Worm (Caenorhabditis elegans) whole organism, young adult: ENCODE data around the gene tdpo-1.
A peak's percentile ranks its signal among the peaks of the same experiment; 100 is the strongest.

Experiments used
- B0336.3 ChIP-seq: fragments of 200-800 bp; sonication (Bioruptor generic); IDR thresholded peaks from 2 replicates; pipeline ENCODE4 v1.3.6; 2022; ENCODE audit warnings: missing genetic modification characterization, missing compliant biosample characterization
- D2030.7 ChIP-seq: fragments of 200-800 bp; sonication (Bioruptor generic); IDR thresholded peaks from 2 replicates; pipeline ENCODE4 v1.3.6; 2022; ENCODE audit warnings: missing genetic modification reagents, missing genetic modification characterization, missing compliant biosample characterization
- F33H1.4 ChIP-seq: fragments of 200-800 bp; sonication (Bioruptor generic); IDR thresholded peaks from 2 replicates; pipeline ENCODE4 v1.3.6; 2022; ENCODE audit warnings: missing genetic modification reagents, missing genetic modification characterization, missing compliant biosample characterization
- F55B11.4 ChIP-seq: sonication (generic microtip); optimal IDR thresholded peaks from 2 replicates; lab custom pipeline; 2016; ENCODE audit warnings: missing compliant biosample characterization, missing genetic modification characterization, borderline replicate concordance; ENCODE audit not compliant: insufficient read depth
- Y95B8A.8 ChIP-seq: fragments of 200-800 bp; sonication (Bioruptor generic); IDR thresholded peaks from 2 replicates; pipeline ENCODE4 v1.3.6; 2022; ENCODE audit warnings: missing genetic modification reagents, missing genetic modification characterization, missing compliant biosample characterization
- ZK185.1 ChIP-seq: sonication (generic microtip); optimal IDR thresholded peaks from 2 replicates; lab custom pipeline; 2016; ENCODE audit warnings: mild to moderate bottlenecking, missing genetic modification characterization, missing compliant biosample characterization; ENCODE audit not compliant: poor library complexity, severe bottlenecking
- akir-1 ChIP-seq: fragments of 200-800 bp; sonication (Bioruptor generic); optimal IDR thresholded peaks from 2 replicates; lab custom pipeline; 2018; ENCODE audit warnings: mild to moderate bottlenecking, missing genetic modification characterization, moderate library complexity, missing compliant biosample characterization
- aptf-2 ChIP-seq: fragments of 200-800 bp; sonication (Bioruptor generic); conservative IDR thresholded peaks from 2 replicates; pipeline ENCODE4 v1.3.6; 2022; ENCODE audit warnings: missing genetic modification reagents, missing genetic modification characterization, missing compliant biosample characterization
- bed-1 ChIP-seq: fragments of 200-800 bp; sonication (Bioruptor generic); IDR thresholded peaks from 2 replicates; pipeline ENCODE4 v1.3.6; 2022; ENCODE audit warnings: missing genetic modification reagents, missing genetic modification characterization, missing compliant biosample characterization
- cebp-1 ChIP-seq, 2 experiments: fragments of 200-800 bp in 1 of 2; sonication (Bioruptor generic) in 1 of 2; sonication (generic microtip) in 1 of 2; IDR thresholded peaks in 1 of 2; optimal IDR thresholded peaks in 1 of 2; 2 replicates each; pipeline versions ENCODE4 v1.3.6 to Lab custom; 2017 to 2022; ENCODE audit warnings: missing compliant biosample characterization in 2 of 2, missing genetic modification characterization in 2 of 2, mild to moderate bottlenecking in 1 of 2, missing genetic modification reagents in 1 of 2, moderate library complexity in 1 of 2
- die-1 ChIP-seq: sonication (generic microtip); optimal IDR thresholded peaks from 2 replicates; lab custom pipeline; 2016; ENCODE audit warnings: missing genotype, mild to moderate bottlenecking, missing genetic modification characterization, missing compliant biosample characterization
- efl-1 ChIP-seq: fragments of 150-350 bp; optimal IDR thresholded peaks from 2 replicates; lab custom pipeline; 2014; ENCODE audit warnings: missing biosample characterization, missing genetic modification reagents, missing genetic modification characterization
- egl-18 ChIP-seq: fragments of 200-800 bp; sonication (Bioruptor generic); IDR thresholded peaks from 2 replicates; pipeline ENCODE4 v1.3.6; 2022; ENCODE audit warnings: missing genetic modification reagents, missing genetic modification characterization, missing compliant biosample characterization
- ets-4 ChIP-seq: fragments of 200-800 bp; sonication (Bioruptor generic); optimal IDR thresholded peaks from 2 replicates; lab custom pipeline; 2018; ENCODE audit warnings: mild to moderate bottlenecking, missing genetic modification characterization, missing compliant biosample characterization
- fkh-3 ChIP-seq: sonication (generic microtip); optimal IDR thresholded peaks from 2 replicates; lab custom pipeline; 2016; ENCODE audit warnings: mild to moderate bottlenecking, missing genetic modification characterization, missing compliant biosample characterization
- gei-17 ChIP-seq: fragments of 200-800 bp; sonication (Bioruptor generic); optimal IDR thresholded peaks from 2 replicates; lab custom pipeline; 2018; ENCODE audit warnings: mild to moderate bottlenecking, missing genetic modification characterization, missing compliant biosample characterization
- him-1 ChIP-seq: sonication (generic microtip); optimal IDR thresholded peaks from 2 replicates; lab custom pipeline; 2016; ENCODE audit warnings: missing genotype, missing genetic modification reagents, missing genetic modification characterization, missing compliant biosample characterization
- hlh-12 ChIP-seq: sonication (generic microtip); optimal IDR thresholded peaks from 2 replicates; lab custom pipeline; 2016; ENCODE audit warnings: missing genetic modification characterization, missing compliant biosample characterization
- lin-54 ChIP-seq: fragments of 200-800 bp; sonication (Bioruptor generic); optimal IDR thresholded peaks from 2 replicates; lab custom pipeline; 2018; ENCODE audit warnings: mild to moderate bottlenecking, missing genetic modification characterization, missing compliant biosample characterization
- lsl-1 ChIP-seq: fragments of 200-800 bp; sonication (Bioruptor generic); optimal IDR thresholded peaks from 2 replicates; lab custom pipeline; 2018; ENCODE audit warnings: mild to moderate bottlenecking, missing genetic modification characterization, moderate library complexity, missing compliant biosample characterization
- madf-10 ChIP-seq: sonication (generic microtip); optimal IDR thresholded peaks from 2 replicates; lab custom pipeline; 2016; ENCODE audit warnings: mild to moderate bottlenecking, missing genetic modification characterization, missing compliant biosample characterization
- madf-6 ChIP-seq: fragments of 200-800 bp; sonication (Bioruptor generic); IDR thresholded peaks from 2 replicates; pipeline ENCODE4 v1.3.6; 2022; ENCODE audit warnings: missing genetic modification reagents, missing genetic modification characterization, missing compliant biosample characterization
- madf-8 ChIP-seq: fragments of 200-800 bp; sonication (Bioruptor generic); conservative IDR thresholded peaks from 2 replicates; pipeline ENCODE4 v1.3.6; 2022; ENCODE audit warnings: missing genetic modification reagents, missing genetic modification characterization, missing compliant biosample characterization
- mcd-1 ChIP-seq: fragments of 200-800 bp; sonication (Bioruptor generic); IDR thresholded peaks from 2 replicates; pipeline ENCODE4 v1.3.6; 2022; ENCODE audit warnings: missing genetic modification reagents, missing genetic modification characterization, missing compliant biosample characterization
- nfyb-1 ChIP-seq: fragments of 200-800 bp; sonication (Bioruptor generic); IDR thresholded peaks from 2 replicates; pipeline ENCODE4 v1.3.6; 2022; ENCODE audit warnings: missing genetic modification reagents, missing genetic modification characterization, missing compliant biosample characterization
- nhr-179 ChIP-seq: sonication (generic microtip); optimal IDR thresholded peaks from 2 replicates; lab custom pipeline; 2016; ENCODE audit warnings: mild to moderate bottlenecking, missing genetic modification characterization, missing compliant biosample characterization
- nhr-80 ChIP-seq: sonication (generic microtip); optimal IDR thresholded peaks from 2 replicates; lab custom pipeline; 2016; ENCODE audit warnings: missing genetic modification characterization, missing compliant biosample characterization
- nhr-90 ChIP-seq: sonication (generic microtip); optimal IDR thresholded peaks from 2 replicates; lab custom pipeline; 2016; ENCODE audit warnings: missing genotype, mild to moderate bottlenecking, missing genetic modification characterization, missing compliant biosample characterization
- rec-8 ChIP-seq, 2 experiments: sonication (generic microtip); optimal IDR thresholded peaks; 2 replicates each; lab custom pipeline; 2016; ENCODE audit warnings: mild to moderate bottlenecking in 2 of 2, missing genetic modification characterization in 2 of 2, missing genetic modification reagents in 2 of 2, missing genotype in 2 of 2, missing biosample characterization in 1 of 2, missing compliant biosample characterization in 1 of 2, moderate library complexity in 1 of 2
- repo-1 ChIP-seq: sonication (generic microtip); optimal IDR thresholded peaks from 2 replicates; lab custom pipeline; 2017; ENCODE audit warnings: mild to moderate bottlenecking, missing genetic modification characterization, missing compliant biosample characterization
- snpc-1.1 ChIP-seq: sonication (generic microtip); optimal IDR thresholded peaks from 2 replicates; lab custom pipeline; 2017; ENCODE audit warnings: missing genetic modification characterization, mild to moderate bottlenecking, missing compliant biosample characterization, antibody characterized with exemption, moderate library complexity, missing genotype, missing genetic modification reagents; ENCODE audit not compliant: insufficient read depth
- snpc-4 ChIP-seq, 5 experiments: fragments of 150-350 bp in 1 of 5; sonication (generic microtip) in 4 of 5; optimal IDR thresholded peaks; 2 replicates each; lab custom pipeline; 2014 to 2018; ENCODE audit warnings: missing genetic modification characterization in 5 of 5, missing biosample characterization in 3 of 5, antibody characterized with exemption in 2 of 5, mild to moderate bottlenecking in 2 of 5, missing compliant biosample characterization in 2 of 5, missing genotype in 2 of 5, moderate library complexity in 2 of 5, missing genetic modification reagents in 1 of 5
- tbx-9 ChIP-seq: sonication (generic microtip); optimal IDR thresholded peaks from 2 replicates; lab custom pipeline; 2016; ENCODE audit warnings: borderline replicate concordance, missing genetic modification characterization, inconsistent platforms, missing compliant biosample characterization
- zim-3 ChIP-seq: sonication (generic microtip); optimal IDR thresholded peaks from 2 replicates; lab custom pipeline; 2017; ENCODE audit warnings: mild to moderate bottlenecking, missing genetic modification characterization, moderate library complexity, missing compliant biosample characterization

The tdpo-1 gene

DNA sequence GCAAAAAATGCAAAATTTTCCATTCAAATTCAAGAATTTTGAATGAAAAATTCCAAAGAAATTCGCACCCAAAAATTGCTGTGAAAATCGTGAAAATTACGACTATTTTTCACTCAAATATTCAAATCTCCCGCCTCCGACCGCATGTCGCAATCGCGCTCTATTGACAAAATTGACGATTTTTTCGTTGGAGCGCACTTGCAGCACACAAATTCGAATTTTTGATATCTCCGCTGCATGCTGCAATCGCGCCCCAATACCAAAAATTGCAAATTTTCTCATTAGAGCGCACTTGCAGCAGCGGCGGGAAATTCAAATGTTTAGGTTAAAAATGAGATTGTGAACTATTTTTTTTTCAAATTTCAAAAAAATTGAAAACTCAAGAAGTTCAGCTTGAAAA lies 38.1 kb downstream of the tdpo-1 start:
- TF ChIP-seq mcd-1 (GFP tag; lab: Robert Waterston, UW) (peak; percentile 71), aptf-2 (GFP tag; lab: Robert Waterston, UW) (no peak), akir-1 (GFP tag; lab: Kevin White, UChicago) (no peak)

DNA sequence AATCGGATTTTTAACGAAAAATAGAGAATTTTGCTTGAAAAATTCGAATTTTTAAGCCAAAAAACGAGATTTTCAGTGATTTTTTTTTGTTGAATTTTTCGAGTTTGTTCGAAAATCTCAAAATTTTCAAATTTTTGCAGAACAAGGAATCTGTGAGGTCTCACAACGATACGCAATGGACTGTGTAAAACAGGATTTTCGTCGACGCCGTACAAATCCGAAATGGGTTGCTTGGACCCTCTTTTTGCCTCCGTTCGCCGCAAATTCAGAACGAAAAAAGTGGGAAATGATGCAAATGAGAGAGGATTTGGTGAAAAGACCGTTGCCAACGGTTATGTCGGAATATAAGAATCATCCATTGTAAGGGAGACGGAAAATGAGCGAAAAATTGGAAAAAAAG lies 42.6 kb downstream of the tdpo-1 start:
- TF ChIP-seq hlh-12 (tag; lab: Kevin White, UChicago) = no peak
- no peak for TF ChIP-seq ets-4 (GFP tag; lab: Kevin White, UChicago)
- no peak for TF ChIP-seq tbx-9 (tag; lab: Kevin White, UChicago)
- no peak for TF ChIP-seq madf-10 (tag; lab: Kevin White, UChicago)
- TF ChIP-seq die-1 (tag; lab: Kevin White, UChicago) = no peak
- TF ChIP-seq aptf-2 (GFP tag; lab: Robert Waterston, UW) = no peak
- no peak for TF ChIP-seq snpc-1.1 (tag; lab: Kevin White, UChicago)
- no peak for TF ChIP-seq gei-17
- TF ChIP-seq D2030.7 (GFP tag; lab: Robert Waterston, UW) = no peak
- TF ChIP-seq lin-54 (GFP tag; lab: Kevin White, UChicago) = no peak
- no peak for TF ChIP-seq Y95B8A.8
- no peak for TF ChIP-seq fkh-3 (tag; lab: Kevin White, UChicago)
- TF ChIP-seq nhr-80 (tag; lab: Kevin White, UChicago) = no peak

DNA sequence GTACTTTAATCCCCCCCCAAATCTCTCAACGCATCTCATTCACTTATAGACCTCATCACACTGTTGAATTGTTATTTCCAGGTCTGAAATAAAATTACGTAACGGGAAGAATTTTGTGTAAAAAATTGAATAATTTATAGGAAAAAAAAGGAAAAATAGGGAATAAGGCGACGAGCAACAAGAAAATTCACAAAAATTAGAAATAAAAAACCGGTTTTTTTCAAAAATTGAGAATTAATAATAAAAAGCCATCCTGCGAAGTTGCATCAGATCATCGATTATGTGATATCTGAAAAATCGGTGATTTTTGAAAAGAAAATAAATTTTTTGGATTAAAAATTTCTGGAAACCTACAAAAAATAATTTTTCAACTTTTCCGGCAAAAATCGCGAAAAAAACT lies 49.3 kb downstream of the tdpo-1 start:
- peak; percentile 21 for TF ChIP-seq lin-54 (GFP tag; lab: Kevin White, UChicago)
- TF ChIP-seq nhr-90 (tag; lab: Kevin White, UChicago) = no peak
- no peak for TF ChIP-seq nhr-179 (tag; lab: Kevin White, UChicago)
- peak in 1 of 2 experiments; percentile 22 for TF ChIP-seq rec-8 (tag; optimal IDR thresholded peaks at IDR 0.05; lab: Kevin White, UChicago)
- TF ChIP-seq F33H1.4 = peak; percentile 20; the same call in 1 of the 2 replicates
- peak; percentile 100 for TF ChIP-seq him-1
- TF ChIP-seq egl-18 = no peak
- no peak for TF ChIP-seq zim-3 (tag; lab: Kevin White, UChicago)
- TF ChIP-seq F55B11.4 (tag; lab: Kevin White, UChicago) = no peak
- TF ChIP-seq Y95B8A.8 = 0 out of 2 replicates have a peak, but pooled peaks have one; percentile 31
- TF ChIP-seq lsl-1 (GFP tag; lab: Kevin White, UChicago) = peak; percentile 15
- TF ChIP-seq madf-6 (GFP tag; lab: Robert Waterston, UW) = peak; percentile 39
- no peak for TF ChIP-seq snpc-4 (GFP tag; optimal IDR thresholded peaks at IDR 0.05; lab: Kevin White, UChicago)
- TF ChIP-seq snpc-4 (tag; optimal IDR thresholded peaks at IDR 0.05; lab: Kevin White, UChicago) = no peak
- peak; percentile 66 for TF ChIP-seq B0336.3 (GFP tag; lab: Robert Waterston, UW)
- TF ChIP-seq bed-1 (GFP tag; lab: Robert Waterston, UW) = no peak
- TF ChIP-seq repo-1 (tag; lab: Kevin White, UChicago) = no peak
- TF ChIP-seq madf-8 (GFP tag; lab: Robert Waterston, UW) = 0 out of 2 replicates have a peak, but pooled peaks have one; percentile 12
- no peak for TF ChIP-seq efl-1 (GFP tag; lab: Kevin White, UChicago)
- TF ChIP-seq nfyb-1 (GFP tag; lab: Robert Waterston, UW) = no peak
- TF ChIP-seq ZK185.1 (tag; lab: Kevin White, UChicago) = no peak
- no peak for TF ChIP-seq cebp-1 (GFP tag; IDR thresholded peaks at IDR 0.05; lab: Robert Waterston, UW)
- TF ChIP-seq cebp-1 (tag; optimal IDR thresholded peaks at IDR 0.05; lab: Kevin White, UChicago) = peak; percentile 26
- TF ChIP-seq ets-4 (GFP tag; lab: Kevin White, UChicago) = no peak
- TF ChIP-seq, all 124 proteins: peak for 10
